Worm (Caenorhabditis elegans) whole organism, young adult: ENCODE results near the gene E02C12.12.

Experiments
- B0019.2 ChIP-seq: fragments of 200-800 bp; sonication (Bioruptor generic); conservative IDR thresholded peaks from 2 replicates; pipeline ENCODE4 v1.3.6; 2022; ENCODE audit warnings: missing genetic modification reagents, missing genetic modification characterization, missing compliant biosample characterization
- B0035.1 ChIP-seq: sonication (generic microtip); optimal IDR thresholded peaks from 2 replicates; lab custom pipeline; 2016; ENCODE audit warnings: missing genetic modification characterization, mild to moderate bottlenecking, missing compliant biosample characterization, missing genotype, missing genetic modification reagents
- die-1 ChIP-seq: sonication (generic microtip); optimal IDR thresholded peaks from 2 replicates; lab custom pipeline; 2016; ENCODE audit warnings: missing genotype, mild to moderate bottlenecking, missing genetic modification characterization, missing compliant biosample characterization
- lin-35 ChIP-seq, 3 experiments: fragments of 150-350 bp in 2 of 3; sonication (generic microtip) in 1 of 3; optimal IDR thresholded peaks; 2 replicates each; lab custom pipeline; 2014 to 2018; ENCODE audit warnings: missing biosample characterization in 3 of 3, missing genetic modification characterization in 3 of 3, missing genetic modification reagents in 3 of 3
- lsy-27 ChIP-seq: sonication (generic microtip); optimal IDR thresholded peaks from 2 replicates; lab custom pipeline; 2017; ENCODE audit warnings: missing genetic modification characterization, mild to moderate bottlenecking, missing compliant biosample characterization, antibody characterized with exemption, missing genotype, borderline replicate concordance; ENCODE audit not compliant: insufficient read depth
- rec-8 ChIP-seq, 2 experiments: sonication (generic microtip); optimal IDR thresholded peaks; 2 replicates each; lab custom pipeline; 2016; ENCODE audit warnings: mild to moderate bottlenecking in 2 of 2, missing genetic modification characterization in 2 of 2, missing genetic modification reagents in 2 of 2, missing genotype in 2 of 2, missing biosample characterization in 1 of 2, missing compliant biosample characterization in 1 of 2, moderate library complexity in 1 of 2
- snpc-4 ChIP-seq, 5 experiments: fragments of 150-350 bp in 1 of 5; sonication (generic microtip) in 4 of 5; optimal IDR thresholded peaks; 2 replicates each; lab custom pipeline; 2014 to 2018; ENCODE audit warnings: missing genetic modification characterization in 5 of 5, missing biosample characterization in 3 of 5, antibody characterized with exemption in 2 of 5, mild to moderate bottlenecking in 2 of 5, missing compliant biosample characterization in 2 of 5, missing genotype in 2 of 5, moderate library complexity in 2 of 5, missing genetic modification reagents in 1 of 5

ce11 chrV:9386143-9386542, 4.0 kb upstream of the E02C12.12 start, which contains the start of gene hum-2:
- no peak for TF ChIP-seq lin-35 (GFP tag; optimal IDR thresholded peaks at IDR 0.05; lab: Kevin White, UChicago)
- TF ChIP-seq B0019.2 (GFP tag; lab: Robert Waterston, UW) = no peak
- TF ChIP-seq snpc-4 (GFP tag; optimal IDR thresholded peaks at IDR 0.05; lab: Kevin White, UChicago) = no peak
- no peak for TF ChIP-seq snpc-4 (tag; optimal IDR thresholded peaks at IDR 0.05; lab: Kevin White, UChicago)
- no peak for TF ChIP-seq rec-8 (tag; optimal IDR thresholded peaks at IDR 0.05; lab: Kevin White, UChicago)
- TF ChIP-seq lsy-27 (tag; lab: Kevin White, UChicago) = no peak
- no peak for TF ChIP-seq die-1 (tag; lab: Kevin White, UChicago)
- TF ChIP-seq B0035.1 = no peak
